Worm (Caenorhabditis elegans) whole organism, young adult: ENCODE results near the gene Y75B7AR.1.
A peak's percentile ranks its signal among the peaks of the same experiment; 100 is the strongest.

ENCODE experiments used
- B0019.2 ChIP-seq: fragments of 200-800 bp; sonication (Bioruptor generic); conservative IDR thresholded peaks from 2 replicates; pipeline ENCODE4 v1.3.6; 2022; ENCODE audit warnings: missing genetic modification reagents, missing genetic modification characterization, missing compliant biosample characterization
- D2030.7 ChIP-seq: fragments of 200-800 bp; sonication (Bioruptor generic); IDR thresholded peaks from 2 replicates; pipeline ENCODE4 v1.3.6; 2022; ENCODE audit warnings: missing genetic modification reagents, missing genetic modification characterization, missing compliant biosample characterization
- F10E7.11 ChIP-seq: sonication (generic microtip); optimal IDR thresholded peaks from 2 replicates; lab custom pipeline; 2017; ENCODE audit warnings: mild to moderate bottlenecking, missing genetic modification characterization, moderate library complexity, missing compliant biosample characterization
- F39B2.1 ChIP-seq: fragments of 200-800 bp; sonication (Bioruptor generic); IDR thresholded peaks from 2 replicates; pipeline ENCODE4 v1.3.6; 2022; ENCODE audit warnings: missing genetic modification reagents, missing genetic modification characterization, missing compliant biosample characterization
- F52B5.7 ChIP-seq: sonication (generic microtip); optimal IDR thresholded peaks from 2 replicates; lab custom pipeline; 2016; ENCODE audit warnings: mild to moderate bottlenecking, missing genetic modification characterization, missing compliant biosample characterization
- F55B11.4 ChIP-seq: sonication (generic microtip); optimal IDR thresholded peaks from 2 replicates; lab custom pipeline; 2016; ENCODE audit warnings: missing compliant biosample characterization, missing genetic modification characterization, borderline replicate concordance; ENCODE audit not compliant: insufficient read depth
- K12H6.12 ChIP-seq: fragments of 200-800 bp; sonication (Bioruptor generic); optimal IDR thresholded peaks from 2 replicates; lab custom pipeline; 2018; ENCODE audit warnings: mild to moderate bottlenecking, missing genetic modification characterization, missing compliant biosample characterization
- T07F8.4 ChIP-seq: sonication (generic microtip); optimal IDR thresholded peaks from 2 replicates; lab custom pipeline; 2016; ENCODE audit warnings: mild to moderate bottlenecking, missing genetic modification characterization, moderate library complexity, missing compliant biosample characterization
- Y53G8AR.9 ChIP-seq: fragments of 200-800 bp; sonication (Bioruptor generic); conservative IDR thresholded peaks from 2 replicates; pipeline ENCODE4 v1.3.6; 2022; ENCODE audit warnings: missing genetic modification reagents, missing genetic modification characterization, missing compliant biosample characterization
- atf-7 ChIP-seq: sonication (generic microtip); optimal IDR thresholded peaks from 2 replicates; lab custom pipeline; 2017; ENCODE audit warnings: mild to moderate bottlenecking, missing genetic modification characterization, missing compliant biosample characterization
- attf-6 ChIP-seq: fragments of 200-800 bp; sonication (Bioruptor generic); IDR thresholded peaks from 2 replicates; pipeline ENCODE4 v1.3.6; 2022; ENCODE audit warnings: missing genetic modification reagents, missing genetic modification characterization, missing compliant biosample characterization
- bed-1 ChIP-seq: fragments of 200-800 bp; sonication (Bioruptor generic); IDR thresholded peaks from 2 replicates; pipeline ENCODE4 v1.3.6; 2022; ENCODE audit warnings: missing genetic modification reagents, missing genetic modification characterization, missing compliant biosample characterization
- ccch-3 ChIP-seq: fragments of 200-800 bp; sonication (Bioruptor generic); optimal IDR thresholded peaks from 2 replicates; lab custom pipeline; 2018; ENCODE audit warnings: mild to moderate bottlenecking, missing genetic modification characterization, missing compliant biosample characterization
- cebp-2 ChIP-seq: fragments of 200-800 bp; sonication (Bioruptor generic); IDR thresholded peaks from 2 replicates; pipeline ENCODE4 v1.3.6; 2022; ENCODE audit warnings: missing genetic modification characterization, missing compliant biosample characterization
- ceh-91 ChIP-seq: fragments of 200-800 bp; sonication (Bioruptor generic); IDR thresholded peaks from 2 replicates; pipeline ENCODE4 v1.3.6; 2022; ENCODE audit warnings: missing genetic modification reagents, missing genetic modification characterization, missing compliant biosample characterization
- ekl-4 ChIP-seq: fragments of 200-800 bp; sonication (Bioruptor generic); IDR thresholded peaks from 2 replicates; pipeline ENCODE4 v1.3.6; 2022; ENCODE audit warnings: missing genetic modification reagents, missing genetic modification characterization, missing compliant biosample characterization
- ets-4 ChIP-seq: fragments of 200-800 bp; sonication (Bioruptor generic); optimal IDR thresholded peaks from 2 replicates; lab custom pipeline; 2018; ENCODE audit warnings: mild to moderate bottlenecking, missing genetic modification characterization, missing compliant biosample characterization
- fkh-3 ChIP-seq: sonication (generic microtip); optimal IDR thresholded peaks from 2 replicates; lab custom pipeline; 2016; ENCODE audit warnings: mild to moderate bottlenecking, missing genetic modification characterization, missing compliant biosample characterization
- gei-17 ChIP-seq: fragments of 200-800 bp; sonication (Bioruptor generic); optimal IDR thresholded peaks from 2 replicates; lab custom pipeline; 2018; ENCODE audit warnings: mild to moderate bottlenecking, missing genetic modification characterization, missing compliant biosample characterization
- hmg-20 ChIP-seq: fragments of 200-800 bp; sonication (Bioruptor generic); IDR thresholded peaks from 2 replicates; pipeline ENCODE4 v1.3.6; 2022; ENCODE audit warnings: missing genetic modification reagents, missing genetic modification characterization, missing compliant biosample characterization
- lin-35 ChIP-seq, 3 experiments: fragments of 150-350 bp in 2 of 3; sonication (generic microtip) in 1 of 3; optimal IDR thresholded peaks; 2 replicates each; lab custom pipeline; 2014 to 2018; ENCODE audit warnings: missing biosample characterization in 3 of 3, missing genetic modification characterization in 3 of 3, missing genetic modification reagents in 3 of 3
- lin-40 ChIP-seq: sonication (generic microtip); optimal IDR thresholded peaks from 2 replicates; lab custom pipeline; 2016; ENCODE audit warnings: missing genetic modification characterization, mild to moderate bottlenecking, missing compliant biosample characterization, missing genotype, missing genetic modification reagents
- madf-6 ChIP-seq: fragments of 200-800 bp; sonication (Bioruptor generic); IDR thresholded peaks from 2 replicates; pipeline ENCODE4 v1.3.6; 2022; ENCODE audit warnings: missing genetic modification reagents, missing genetic modification characterization, missing compliant biosample characterization
- mcd-1 ChIP-seq: fragments of 200-800 bp; sonication (Bioruptor generic); IDR thresholded peaks from 2 replicates; pipeline ENCODE4 v1.3.6; 2022; ENCODE audit warnings: missing genetic modification reagents, missing genetic modification characterization, missing compliant biosample characterization
- nhr-120 ChIP-seq: fragments of 200-800 bp; sonication (Bioruptor generic); IDR thresholded peaks from 2 replicates; pipeline ENCODE4 v1.3.6; 2022; ENCODE audit warnings: missing genetic modification characterization, missing compliant biosample characterization
- nhr-179 ChIP-seq: sonication (generic microtip); optimal IDR thresholded peaks from 2 replicates; lab custom pipeline; 2016; ENCODE audit warnings: mild to moderate bottlenecking, missing genetic modification characterization, missing compliant biosample characterization
- pha-4 ChIP-seq: fragments of 150-350 bp; sonication (generic microtip); optimal IDR thresholded peaks from 2 replicates; lab custom pipeline; 2014; ENCODE audit warnings: missing biosample characterization, missing genetic modification reagents, missing genetic modification characterization
- sdz-38 ChIP-seq: sonication (generic microtip); optimal IDR thresholded peaks from 2 replicates; lab custom pipeline; 2016; ENCODE audit warnings: missing genotype, missing genetic modification characterization, missing compliant biosample characterization
- snpc-4 ChIP-seq, 5 experiments: fragments of 150-350 bp in 1 of 5; sonication (generic microtip) in 4 of 5; optimal IDR thresholded peaks; 2 replicates each; lab custom pipeline; 2014 to 2018; ENCODE audit warnings: missing genetic modification characterization in 5 of 5, missing biosample characterization in 3 of 5, antibody characterized with exemption in 2 of 5, mild to moderate bottlenecking in 2 of 5, missing compliant biosample characterization in 2 of 5, missing genotype in 2 of 5, moderate library complexity in 2 of 5, missing genetic modification reagents in 1 of 5
- tbp1 ChIP-seq: fragments of 200-800 bp; sonication (Bioruptor generic); optimal IDR thresholded peaks from 2 replicates; lab custom pipeline; 2018; ENCODE audit warnings: mild to moderate bottlenecking, missing genetic modification characterization, missing compliant biosample characterization
- tlf-1 ChIP-seq: fragments of 200-800 bp; sonication (Bioruptor generic); optimal IDR thresholded peaks from 2 replicates; lab custom pipeline; 2018; ENCODE audit warnings: mild to moderate bottlenecking, missing genetic modification characterization, missing compliant biosample characterization
- unc-62 ChIP-seq: fragments of 150-350 bp; optimal IDR thresholded peaks from 2 replicates; lab custom pipeline; 2014; ENCODE audit warnings: missing biosample characterization, missing genetic modification reagents, missing genetic modification characterization
- zfh-2 ChIP-seq: fragments of 200-800 bp; sonication (Bioruptor generic); conservative IDR thresholded peaks from 2 replicates; pipeline ENCODE4 v1.3.6; 2022; ENCODE audit warnings: missing genetic modification reagents, missing genetic modification characterization, missing compliant biosample characterization
- ztf-18 ChIP-seq: sonication (generic microtip); optimal IDR thresholded peaks from 2 replicates; lab custom pipeline; 2016; ENCODE audit warnings: missing genotype, mild to moderate bottlenecking, missing genetic modification characterization, missing compliant biosample characterization
- ztf-22 ChIP-seq: fragments of 200-800 bp; sonication (Bioruptor generic); optimal IDR thresholded peaks from 2 replicates; lab custom pipeline; 2018; ENCODE audit warnings: mild to moderate bottlenecking, missing genetic modification characterization, moderate library complexity, missing compliant biosample characterization
- ztf-25 ChIP-seq: fragments of 200-800 bp; sonication (Bioruptor generic); IDR thresholded peaks from 2 replicates; pipeline ENCODE4 v1.3.6; 2022; ENCODE audit warnings: missing genetic modification reagents, missing genetic modification characterization, missing compliant biosample characterization
- ztf-6 ChIP-seq: fragments of 200-800 bp; sonication (Bioruptor generic); IDR thresholded peaks from 2 replicates; pipeline ENCODE4 v1.3.6; 2022; ENCODE audit warnings: missing genetic modification reagents, missing genetic modification characterization, missing compliant biosample characterization

Y75B7AR.1 gene

DNA sequence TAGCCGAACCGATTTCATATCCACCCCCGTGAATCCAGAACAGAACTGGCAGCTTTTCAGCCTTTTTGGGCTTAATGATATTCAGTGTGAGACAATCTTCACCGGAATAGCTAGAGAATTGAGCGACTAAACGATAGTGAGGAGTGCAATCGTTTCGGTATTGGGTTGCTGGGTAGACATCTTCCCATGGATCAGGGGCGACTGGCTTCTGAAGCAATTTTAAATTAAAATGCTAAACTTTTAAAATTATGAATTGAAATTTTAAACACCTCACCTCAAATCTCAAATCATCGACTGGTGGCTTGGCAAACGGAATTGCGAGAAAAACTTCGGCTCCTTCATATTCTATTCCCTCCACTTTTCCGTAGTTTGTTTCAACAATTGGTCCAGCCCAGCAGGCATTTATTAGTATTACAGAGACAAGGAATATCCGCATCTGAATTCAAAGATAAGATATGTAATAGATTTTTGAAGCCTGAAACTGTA, 38.9 kb upstream of the Y75B7AR.1 start, which contains the start of gene ges-1 (continued):
- no peak for TF ChIP-seq ztf-22 (GFP tag; lab: Kevin White, UChicago)
- no peak for TF ChIP-seq ztf-18 (tag; lab: Kevin White, UChicago)
- no peak for TF ChIP-seq cebp-2 (GFP tag; lab: Robert Waterston, UW)
- no peak for TF ChIP-seq D2030.7

DNA sequence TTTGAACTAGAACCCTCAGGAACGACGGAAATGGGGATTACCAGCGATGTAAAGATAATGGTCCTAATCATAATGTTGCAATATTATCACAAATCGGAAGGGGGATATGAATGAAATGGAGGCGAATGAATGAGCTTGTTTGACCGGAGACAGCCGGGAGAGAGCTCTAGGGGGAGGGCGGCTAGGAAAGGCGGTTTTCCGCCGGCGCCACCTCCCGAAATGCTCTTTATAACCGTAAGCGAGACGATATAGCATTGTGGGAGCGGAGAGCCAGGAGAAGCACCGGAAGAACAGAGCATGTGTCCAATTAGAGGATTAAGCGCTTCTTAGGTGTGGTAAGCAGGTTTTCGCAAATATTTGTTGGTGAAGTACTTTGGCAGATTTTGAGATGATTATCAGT, 32.8 kb upstream of the Y75B7AR.1 start, which contains the start of gene R12A1.3:
Gene R12A1.3, minus strand, starts transcription at position 200 of the 400 bp plus-strand sequence.
- TF ChIP-seq zfh-2 (GFP tag; lab: Robert Waterston, UW), result peak; percentile 55
- no peak for TF ChIP-seq Y53G8AR.9 (GFP tag; lab: Robert Waterston, UW)

- TF ChIP-seq mcd-1, result no peak
Observed at ce11 chrV:1423338-1423737, 30.5 kb upstream of the Y75B7AR.1 start.

ce11 chrV:1422269-1422668, 29.5 kb upstream of the Y75B7AR.1 start:
- TF ChIP-seq atf-7 (tag; lab: Kevin White, UChicago) (no peak), attf-6 (no peak), fkh-3 (no peak), zfh-2 (GFP tag; lab: Robert Waterston, UW) (no peak), ets-4 (no peak), ceh-91 (GFP tag; lab: Robert Waterston, UW) (no peak), F39B2.1 (no peak), F52B5.7 (tag; lab: Kevin White, UChicago) (no peak), ztf-6 (GFP tag; lab: Robert Waterston, UW) (no peak), gei-17 (GFP tag; lab: Kevin White, UChicago) (no peak), tbp1 (no peak), ztf-25 (no peak), T07F8.4 (tag; lab: Kevin White, UChicago) (no peak), nhr-120 (GFP tag; lab: Robert Waterston, UW) (no peak), nhr-179 (tag; lab: Kevin White, UChicago) (no peak), snpc-4 (GFP tag; optimal IDR thresholded peaks at IDR 0.05; lab: Kevin White, UChicago) (no peak), snpc-4 (tag; optimal IDR thresholded peaks at IDR 0.05; lab: Kevin White, UChicago) (no peak), K12H6.12 (no peak), F10E7.11 (no peak), B0019.2 (GFP tag; lab: Robert Waterston, UW) (no peak)
- TF ChIP-seq, all 124 proteins: peak for 0

DNA sequence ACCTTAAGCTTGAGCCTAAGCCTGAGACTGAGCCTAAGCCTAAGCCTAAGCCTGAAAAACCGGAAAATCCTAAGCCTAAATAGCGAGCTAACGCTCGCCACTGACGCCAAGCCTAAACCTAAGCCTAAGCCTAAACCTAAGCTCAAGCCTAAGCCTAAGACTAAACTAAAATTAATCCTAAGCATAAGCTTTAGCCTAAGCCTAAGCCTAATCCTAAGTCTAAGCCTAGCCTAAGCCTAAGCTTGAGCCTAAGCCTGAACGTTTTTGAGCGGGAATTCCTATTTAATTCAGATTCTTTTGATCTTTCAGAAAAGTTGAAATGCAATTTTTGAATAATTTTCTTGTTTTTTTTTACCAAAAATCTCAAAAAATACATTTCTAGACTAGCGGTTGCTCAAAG, 23.4 kb upstream of the Y75B7AR.1 start:
- TF ChIP-seq ccch-3 (GFP tag; lab: Kevin White, UChicago) (no peak), tlf-1 (GFP tag; lab: Kevin White, UChicago) (no peak), hmg-20 (no peak), madf-6 (no peak), bed-1 (GFP tag; lab: Robert Waterston, UW) (no peak), gei-17 (GFP tag; lab: Kevin White, UChicago) (no peak), sdz-38 (no peak), ekl-4 (GFP tag; lab: Robert Waterston, UW) (no peak), lin-35 (GFP tag; optimal IDR thresholded peaks at IDR 0.05; lab: Kevin White, UChicago) (no peak), F55B11.4 (tag; lab: Kevin White, UChicago) (no peak), lin-40 (no peak), mcd-1 (no peak), pha-4 (tag; lab: Kevin White, UChicago) (no peak), unc-62 (GFP tag; lab: Kevin White, UChicago) (no peak)
